Worm (Caenorhabditis elegans) whole organism, L4 larva: Measurements from ENCODE around the gene srz-67.

Experiments used
- F10B5.3 ChIP-seq: sonication (generic microtip); optimal IDR thresholded peaks from 2 replicates; lab custom pipeline; 2016; ENCODE audit warnings: mild to moderate bottlenecking, missing genetic modification characterization, missing compliant biosample characterization
- F26F4.8 ChIP-seq: fragments of 200-800 bp; sonication (Bioruptor generic); conservative IDR thresholded peaks from 2 replicates; pipeline ENCODE4 v1.3.6; 2022; ENCODE audit warnings: missing genetic modification characterization, missing compliant biosample characterization
- F49E8.2 ChIP-seq: sonication (generic microtip); optimal IDR thresholded peaks from 2 replicates; lab custom pipeline; 2016; ENCODE audit warnings: missing compliant biosample characterization, mild to moderate bottlenecking, missing genetic modification characterization, borderline replicate concordance
- aha-1 ChIP-seq: fragments of 150-350 bp; peaks from one replicate; lab custom pipeline; 2014; ENCODE audit warnings: missing biosample characterization, missing genetic modification characterization
- ama-1 ChIP-seq: fragments of 150-350 bp; optimal IDR thresholded peaks from 2 replicates; lab custom pipeline; 2014; ENCODE audit warnings: inconsistent platforms, mixed read lengths
- ceh-62 ChIP-seq: sonication (generic microtip); optimal IDR thresholded peaks from 2 replicates; lab custom pipeline; 2017; ENCODE audit warnings: missing biosample characterization, missing genetic modification characterization
- cey-2 ChIP-seq: sonication (generic microtip); optimal IDR thresholded peaks from 3 replicates; lab custom pipeline; 2017; ENCODE audit warnings: missing genetic modification characterization, mild to moderate bottlenecking, missing compliant biosample characterization, antibody characterized with exemption, borderline replicate concordance; ENCODE audit not compliant: insufficient read depth
- daf-16 ChIP-seq, 3 experiments: sonication (generic microtip); optimal IDR thresholded peaks; 2 replicates each; lab custom pipeline; 2016 to 2017; ENCODE audit warnings: missing genetic modification characterization in 3 of 3, missing genetic modification reagents in 3 of 3, mild to moderate bottlenecking in 2 of 3, missing compliant biosample characterization in 2 of 3, missing biosample characterization in 1 of 3, moderate library complexity in 1 of 3
- dmd-6 ChIP-seq: fragments of 200-800 bp; sonication (Bioruptor generic); IDR thresholded peaks from 2 replicates; pipeline ENCODE4 v1.3.6; 2022; ENCODE audit warnings: missing genetic modification reagents, missing genetic modification characterization, missing compliant biosample characterization
- dmd-8 ChIP-seq: fragments of 200-800 bp; sonication (Bioruptor generic); IDR thresholded peaks from 2 replicates; pipeline ENCODE4 v1.3.6; 2022; ENCODE audit warnings: missing genetic modification characterization, missing compliant biosample characterization
- dpl-1 ChIP-seq: fragments of 150-350 bp; optimal IDR thresholded peaks from 2 replicates; lab custom pipeline; 2014; ENCODE audit warnings: missing biosample characterization, missing genetic modification reagents, missing genetic modification characterization
- egl-43 ChIP-seq: fragments of 200-800 bp; sonication (Bioruptor generic); IDR thresholded peaks from 2 replicates; pipeline ENCODE4 v1.3.6; 2022; ENCODE audit warnings: missing genetic modification reagents, missing genetic modification characterization, missing compliant biosample characterization
- fkh-10 ChIP-seq: fragments of 150-350 bp; optimal IDR thresholded peaks from 2 replicates; lab custom pipeline; 2014; ENCODE audit warnings: missing biosample characterization, missing genetic modification reagents, missing genetic modification characterization
- hlh-11 ChIP-seq: fragments of 200-800 bp; sonication (Bioruptor generic); optimal IDR thresholded peaks from 2 replicates; lab custom pipeline; 2018; ENCODE audit warnings: mild to moderate bottlenecking, missing genetic modification characterization, missing compliant biosample characterization
- hlh-30 ChIP-seq: sonication (generic microtip); optimal IDR thresholded peaks from 2 replicates; lab custom pipeline; 2017; ENCODE audit warnings: antibody characterized with exemption, mild to moderate bottlenecking, missing genetic modification characterization, missing compliant biosample characterization; ENCODE audit not compliant: insufficient read depth
- hmg-1.1 ChIP-seq: fragments of 200-800 bp; sonication (Bioruptor generic); IDR thresholded peaks from 2 replicates; pipeline ENCODE4 v1.3.6; 2022; ENCODE audit warnings: missing genetic modification reagents, missing genetic modification characterization, missing compliant biosample characterization
- lin-13 ChIP-seq: fragments of 150-350 bp; optimal IDR thresholded peaks from 2 replicates; lab custom pipeline; 2014; ENCODE audit warnings: missing biosample characterization, missing genetic modification reagents, missing genetic modification characterization
- lin-29 ChIP-seq: fragments of 200-800 bp; sonication (Bioruptor generic); IDR thresholded peaks from 2 replicates; pipeline ENCODE4 v1.3.6; 2022; ENCODE audit warnings: missing genetic modification reagents, missing genetic modification characterization, missing compliant biosample characterization
- madf-9 ChIP-seq: fragments of 200-800 bp; sonication (Bioruptor generic); conservative IDR thresholded peaks from 2 replicates; pipeline ENCODE4 v1.3.6; 2022; ENCODE audit warnings: missing genetic modification reagents, missing genetic modification characterization, missing compliant biosample characterization
- mes-2 ChIP-seq: sonication (generic microtip); optimal IDR thresholded peaks from 2 replicates; lab custom pipeline; 2016; ENCODE audit warnings: missing genotype, mild to moderate bottlenecking, missing genetic modification characterization, missing compliant biosample characterization; ENCODE audit not compliant: poor library complexity, severe bottlenecking
- mxl-3 ChIP-seq: fragments of 200-800 bp; sonication (Bioruptor generic); optimal IDR thresholded peaks from 2 replicates; lab custom pipeline; 2018; ENCODE audit warnings: mild to moderate bottlenecking, missing genetic modification characterization, missing compliant biosample characterization
- nhr-10 ChIP-seq: fragments of 150-350 bp; optimal IDR thresholded peaks from 2 replicates; lab custom pipeline; 2014; ENCODE audit warnings: missing biosample characterization, missing genetic modification characterization
- nhr-11 ChIP-seq: fragments of 150-350 bp; optimal IDR thresholded peaks from 2 replicates; lab custom pipeline; 2014; ENCODE audit warnings: missing biosample characterization, missing genetic modification characterization
- nhr-111 ChIP-seq: fragments of 200-800 bp; sonication (Bioruptor generic); optimal IDR thresholded peaks from 2 replicates; lab custom pipeline; 2018; ENCODE audit warnings: mild to moderate bottlenecking, missing genetic modification characterization, missing compliant biosample characterization
- nhr-25 ChIP-seq: sonication (generic microtip); optimal IDR thresholded peaks from 2 replicates; lab custom pipeline; 2017; ENCODE audit warnings: missing genetic modification characterization, mild to moderate bottlenecking, missing compliant biosample characterization, antibody characterized with exemption, moderate library complexity, borderline replicate concordance; ENCODE audit not compliant: insufficient read depth
- nhr-41 ChIP-seq: fragments of 200-800 bp; sonication (Bioruptor generic); IDR thresholded peaks from 2 replicates; pipeline ENCODE4 v1.3.6; 2022; ENCODE audit warnings: missing genetic modification reagents, missing genetic modification characterization, missing compliant biosample characterization
- nhr-42 ChIP-seq: fragments of 200-800 bp; sonication (Bioruptor generic); IDR thresholded peaks from 2 replicates; pipeline ENCODE4 v1.3.6; 2022; ENCODE audit warnings: missing genetic modification characterization, missing compliant biosample characterization
- pha-4 ChIP-seq, 2 experiments: fragments of 150-350 bp in 1 of 2; fragments of 200-800 bp in 1 of 2; sonication (Bioruptor generic) in 1 of 2; IDR thresholded peaks in 1 of 2; optimal IDR thresholded peaks in 1 of 2; 2 replicates each; pipeline versions ENCODE4 v1.3.6 to Lab custom; 2014 to 2022; ENCODE audit warnings: missing genetic modification characterization in 2 of 2, missing genetic modification reagents in 2 of 2, missing biosample characterization in 1 of 2, missing compliant biosample characterization in 1 of 2
- php-3 ChIP-seq: fragments of 200-800 bp; sonication (Bioruptor generic); IDR thresholded peaks from 2 replicates; pipeline ENCODE4 v1.3.6; 2022; ENCODE audit warnings: missing genetic modification reagents, missing genetic modification characterization, missing compliant biosample characterization
- rbr-2 ChIP-seq: sonication (generic microtip); optimal IDR thresholded peaks from 2 replicates; lab custom pipeline; 2016; ENCODE audit warnings: missing genotype, missing genetic modification characterization, missing compliant biosample characterization
- tag-97 ChIP-seq: fragments of 200-800 bp; sonication (Bioruptor generic); IDR thresholded peaks from 2 replicates; pipeline ENCODE4 v1.3.6; 2022; ENCODE audit warnings: missing genetic modification characterization, missing compliant biosample characterization

The srz-67 gene

ce11 chrII:3209251-3209650 is 27.7 kb downstream of the srz-67 start, which contains the start of gene ZC239.6:
Gene ZC239.6, plus strand, starts transcription at chrII:3209631.
- TF ChIP-seq hlh-11 (tag; lab: Kevin White, UChicago) (peak; percentile 35), nhr-111 (GFP tag; lab: Kevin White, UChicago) (no peak), pha-4 (GFP tag; IDR thresholded peaks at IDR 0.05; lab: Robert Waterston, UW) (no peak), pha-4 (tag; optimal IDR thresholded peaks at IDR 0.05; lab: Kevin White, UChicago) (peak; percentile 22), rbr-2 (tag; lab: Kevin White, UChicago) (peak; percentile 32), ama-1 (lab: Kevin White, UChicago) (no peak), hlh-30 (tag; lab: Kevin White, UChicago) (peak; percentile 9), hmg-1.1 (GFP tag; lab: Robert Waterston, UW) (0 out of 2 replicates have a peak, but pooled peaks have one; percentile 22), daf-16 (GFP tag; optimal IDR thresholded peaks at IDR 0.05; lab: Kevin White, UChicago) (peak in 1 of 2 experiments; percentile 68), daf-16 (tag; optimal IDR thresholded peaks at IDR 0.05; lab: Kevin White, UChicago) (no peak)

ce11 chrII:3208679-3209078 is 28.3 kb downstream of the srz-67 start, which contains the start of gene sdz-35:
Gene sdz-35, minus strand, starts transcription at chrII:3208779.
- no peak for TF ChIP-seq lin-29 (GFP tag; lab: Robert Waterston, UW)
- no peak for TF ChIP-seq dpl-1 (GFP tag; lab: Kevin White, UChicago)
- no peak for TF ChIP-seq mxl-3
- TF ChIP-seq nhr-10 (tag; lab: Kevin White, UChicago), result no peak
- no peak for TF ChIP-seq tag-97 (GFP tag; lab: Robert Waterston, UW)
- TF ChIP-seq F26F4.8 (GFP tag; lab: Robert Waterston, UW), result no peak
- TF ChIP-seq nhr-25 (tag; lab: Kevin White, UChicago), result no peak
- no peak for TF ChIP-seq fkh-10 (GFP tag; lab: Kevin White, UChicago)
- no peak for TF ChIP-seq lin-13 (GFP tag; lab: Kevin White, UChicago)
- TF ChIP-seq dmd-6 (GFP tag; lab: Robert Waterston, UW), result no peak
- TF ChIP-seq cey-2 (tag; lab: Kevin White, UChicago), result no peak
- no peak for TF ChIP-seq nhr-41 (GFP tag; lab: Robert Waterston, UW)
- no peak for TF ChIP-seq dmd-8 (GFP tag; lab: Robert Waterston, UW)
- no peak for TF ChIP-seq madf-9 (GFP tag; lab: Robert Waterston, UW)
- TF ChIP-seq daf-16 (GFP tag; optimal IDR thresholded peaks at IDR 0.05; lab: Kevin White, UChicago), result no peak
- no peak for TF ChIP-seq daf-16 (tag; optimal IDR thresholded peaks at IDR 0.05; lab: Kevin White, UChicago)

- TF ChIP-seq nhr-11 (tag; lab: Kevin White, UChicago), result no peak
- TF ChIP-seq F26F4.8 (GFP tag; lab: Robert Waterston, UW), result no peak
- TF ChIP-seq daf-16 (GFP tag; optimal IDR thresholded peaks at IDR 0.05; lab: Kevin White, UChicago), result no peak
- TF ChIP-seq daf-16 (tag; optimal IDR thresholded peaks at IDR 0.05; lab: Kevin White, UChicago), result no peak
- TF ChIP-seq F49E8.2 (tag; lab: Kevin White, UChicago), result no peak
- TF ChIP-seq egl-43 (GFP tag; lab: Robert Waterston, UW), result no peak
- no peak for TF ChIP-seq nhr-42 (GFP tag; lab: Robert Waterston, UW)
- TF ChIP-seq mes-2 (tag; lab: Kevin White, UChicago), result no peak
- TF ChIP-seq ceh-62 (tag; lab: Kevin White, UChicago), result no peak
- no peak for TF ChIP-seq php-3 (GFP tag; lab: Robert Waterston, UW)
- TF ChIP-seq, all 104 proteins: peak for 0
Observed at ce11 chrII:3206423-3206989, 30.4 kb downstream of the srz-67 start, which contains the start of the genes ZC239.20 and ZC239.21. Gene ZC239.20, minus strand, starts transcription at chrII:3206523. Gene ZC239.21, plus strand, starts transcription at chrII:3206939.

- no peak for TF ChIP-seq F10B5.3 (tag; lab: Kevin White, UChicago)
- peak; percentile 5 for TF ChIP-seq aha-1 (tag; lab: Kevin White, UChicago)
Observed at ce11 chrII:3203415-3203814, 33.5 kb downstream of the srz-67 start, which contains the start of gene sri-50. Gene sri-50, plus strand, starts transcription at chrII:3203715.
